Worm (Caenorhabditis elegans) whole organism, L1 larva: ENCODE results near the gene algn-14.

ENCODE experiments used
- C16A3.4 ChIP-seq: fragments of 150-350 bp; optimal IDR thresholded peaks from 2 replicates; lab custom pipeline; 2014; ENCODE audit warnings: missing biosample characterization, missing genetic modification characterization
- alr-1 ChIP-seq: fragments of 200-800 bp; sonication (Bioruptor generic); optimal IDR thresholded peaks from 2 replicates; lab custom pipeline; 2018; ENCODE audit warnings: borderline replicate concordance, mild to moderate bottlenecking, missing genetic modification characterization, missing compliant biosample characterization
- blmp-1 ChIP-seq: fragments of 150-350 bp; optimal IDR thresholded peaks from 2 replicates; lab custom pipeline; 2014; ENCODE audit warnings: missing biosample characterization, missing genetic modification characterization
- ceh-88 ChIP-seq: fragments of 200-800 bp; sonication (Bioruptor generic); IDR thresholded peaks from 2 replicates; pipeline ENCODE4 v1.3.6; 2022; ENCODE audit warnings: missing genetic modification characterization, missing compliant biosample characterization
- ces-1 ChIP-seq: fragments of 150-350 bp; optimal IDR thresholded peaks from 2 replicates; lab custom pipeline; 2014; ENCODE audit warnings: missing biosample characterization, missing genetic modification reagents, missing genetic modification characterization
- dpl-1 ChIP-seq, 3 experiments: fragments of 150-350 bp in 2 of 3; sonication (generic microtip) in 1 of 3; optimal IDR thresholded peaks; 2 replicates each; lab custom pipeline; 2014 to 2017; ENCODE audit warnings: missing biosample characterization in 3 of 3, missing genetic modification characterization in 3 of 3, missing genetic modification reagents in 3 of 3
- dsc-1 ChIP-seq: sonication (generic microtip); optimal IDR thresholded peaks from 2 replicates; lab custom pipeline; 2016; ENCODE audit warnings: mild to moderate bottlenecking, missing genetic modification characterization, missing compliant biosample characterization
- efl-1 ChIP-seq, 4 experiments: fragments of 150-350 bp; optimal IDR thresholded peaks in 3 of 4; peaks in 1 of 4; 1 replicate in 1 of 4; 2 replicates in 3 of 4; lab custom pipeline; 2014; ENCODE audit warnings: missing biosample characterization in 2 of 4, missing genetic modification characterization in 2 of 4, missing genetic modification reagents in 2 of 4
- egl-13 ChIP-seq: sonication (generic microtip); optimal IDR thresholded peaks from 2 replicates; lab custom pipeline; 2016; ENCODE audit warnings: missing genotype, missing genetic modification reagents, missing genetic modification characterization, missing compliant biosample characterization
- elt-2 ChIP-seq: sonication (generic microtip); optimal IDR thresholded peaks from 2 replicates; lab custom pipeline; 2016; ENCODE audit warnings: missing genetic modification characterization, mild to moderate bottlenecking, inconsistent platforms, missing compliant biosample characterization, missing genetic modification reagents
- elt-3 ChIP-seq, 6 experiments: fragments of 150-350 bp in 1 of 6; sonication (generic microtip); optimal IDR thresholded peaks; 2 replicates each; lab custom pipeline; 2017 to 2018; ENCODE audit warnings: missing biosample characterization in 6 of 6, missing genetic modification characterization in 6 of 6, inconsistent platforms in 1 of 6
- ets-5 ChIP-seq: fragments of 200-800 bp; sonication (Bioruptor generic); IDR thresholded peaks from 2 replicates; pipeline ENCODE4 v1.3.6; 2022; ENCODE audit warnings: missing genetic modification characterization, missing compliant biosample characterization
- fkh-10 ChIP-seq: sonication (generic microtip); optimal IDR thresholded peaks from 2 replicates; lab custom pipeline; 2017; ENCODE audit warnings: missing biosample characterization, missing genetic modification reagents, missing genetic modification characterization
- fkh-8 ChIP-seq: sonication (generic microtip); optimal IDR thresholded peaks from 2 replicates; lab custom pipeline; 2016; ENCODE audit warnings: mild to moderate bottlenecking, missing genetic modification characterization, missing compliant biosample characterization
- fos-1 ChIP-seq: fragments of 150-350 bp; optimal IDR thresholded peaks from 2 replicates; lab custom pipeline; 2014; ENCODE audit warnings: missing biosample characterization, missing genetic modification characterization
- hlh-17 ChIP-seq: fragments of 200-800 bp; sonication (Bioruptor generic); optimal IDR thresholded peaks from 2 replicates; lab custom pipeline; 2018; ENCODE audit warnings: missing genetic modification characterization, mild to moderate bottlenecking, missing compliant biosample characterization, moderate library complexity, borderline replicate concordance
- irx-1 ChIP-seq: sonication (generic microtip); optimal IDR thresholded peaks from 2 replicates; lab custom pipeline; 2016; ENCODE audit warnings: missing genetic modification characterization, missing compliant biosample characterization
- lin-13 ChIP-seq: fragments of 150-350 bp; optimal IDR thresholded peaks from 2 replicates; lab custom pipeline; 2014; ENCODE audit warnings: missing biosample characterization, missing genetic modification reagents, missing genetic modification characterization
- lin-14 ChIP-seq: fragments of 200-800 bp; sonication (Bioruptor generic); optimal IDR thresholded peaks from 2 replicates; lab custom pipeline; 2018; ENCODE audit warnings: mild to moderate bottlenecking, missing genetic modification characterization, moderate library complexity, missing compliant biosample characterization
- lin-15B ChIP-seq: fragments of 150-350 bp; sonication (generic microtip); optimal IDR thresholded peaks from 3 replicates; lab custom pipeline; 2014; ENCODE audit warnings: missing biosample characterization, missing genetic modification characterization
- lin-35 ChIP-seq, 2 experiments: fragments of 150-350 bp; optimal IDR thresholded peaks; 2 replicates each; lab custom pipeline; 2014; ENCODE audit warnings: missing biosample characterization in 2 of 2, missing genetic modification characterization in 2 of 2, missing genetic modification reagents in 2 of 2
- lin-39 ChIP-seq: fragments of 150-350 bp; optimal IDR thresholded peaks from 2 replicates; lab custom pipeline; 2014; ENCODE audit warnings: missing biosample characterization, missing genetic modification reagents, missing genetic modification characterization
- lsy-2 ChIP-seq, 2 experiments: fragments of 150-350 bp; optimal IDR thresholded peaks; 2 replicates each; lab custom pipeline; 2014; ENCODE audit warnings: missing biosample characterization in 2 of 2, missing genetic modification characterization in 2 of 2
- mab-9 ChIP-seq: fragments of 200-800 bp; sonication (Bioruptor generic); IDR thresholded peaks from 2 replicates; pipeline ENCODE4 v1.3.6; 2022; ENCODE audit warnings: missing genetic modification reagents, missing genetic modification characterization, missing compliant biosample characterization
- mdl-1 ChIP-seq, 2 experiments: fragments of 150-350 bp; optimal IDR thresholded peaks; 2 replicates each; lab custom pipeline; 2014 to 2017; ENCODE audit warnings: missing biosample characterization in 2 of 2, missing genetic modification characterization in 2 of 2, inconsistent platforms in 1 of 2
- mef-2 ChIP-seq: fragments of 150-350 bp; optimal IDR thresholded peaks from 2 replicates; lab custom pipeline; 2014; ENCODE audit warnings: missing biosample characterization, missing genetic modification characterization
- mep-1 ChIP-seq: fragments of 150-350 bp; optimal IDR thresholded peaks from 2 replicates; lab custom pipeline; 2014; ENCODE audit warnings: missing biosample characterization, missing genetic modification characterization
- nhr-12 ChIP-seq: sonication (generic microtip); optimal IDR thresholded peaks from 2 replicates; lab custom pipeline; 2017; ENCODE audit warnings: missing biosample characterization, missing genetic modification characterization
- nhr-19 ChIP-seq: fragments of 200-800 bp; sonication (Bioruptor generic); conservative IDR thresholded peaks from 2 replicates; pipeline ENCODE4 v1.3.6; 2022; ENCODE audit warnings: missing genetic modification characterization, missing compliant biosample characterization
- nhr-47 ChIP-seq: sonication (generic microtip); optimal IDR thresholded peaks from 2 replicates; lab custom pipeline; 2016; ENCODE audit warnings: mild to moderate bottlenecking, missing genetic modification characterization, moderate library complexity, missing compliant biosample characterization
- nhr-77 ChIP-seq: fragments of 150-350 bp; optimal IDR thresholded peaks from 2 replicates; lab custom pipeline; 2014; ENCODE audit warnings: missing biosample characterization, missing genetic modification characterization
- nhr-84 ChIP-seq: sonication (generic microtip); optimal IDR thresholded peaks from 2 replicates; lab custom pipeline; 2017; ENCODE audit warnings: missing biosample characterization, missing genetic modification characterization
- nhr-85 ChIP-seq: sonication (generic microtip); peaks from one replicate; lab custom pipeline; 2016; ENCODE audit warnings: missing genetic modification characterization, inconsistent platforms, missing compliant biosample characterization
- pax-3 ChIP-seq: fragments of 200-800 bp; sonication (Bioruptor generic); optimal IDR thresholded peaks from 2 replicates; lab custom pipeline; 2018; ENCODE audit warnings: mild to moderate bottlenecking, missing genetic modification characterization, moderate library complexity, missing compliant biosample characterization
- snu-23 ChIP-seq: sonication (generic microtip); optimal IDR thresholded peaks from 2 replicates; lab custom pipeline; 2016; ENCODE audit warnings: missing genetic modification characterization, missing compliant biosample characterization
- sptf-1 ChIP-seq: fragments of 150-350 bp; optimal IDR thresholded peaks from 2 replicates; lab custom pipeline; 2014; ENCODE audit warnings: missing biosample characterization, missing genetic modification characterization
- swsn-7 ChIP-seq: sonication (generic microtip); optimal IDR thresholded peaks from 2 replicates; lab custom pipeline; 2016; ENCODE audit warnings: missing genetic modification characterization, missing compliant biosample characterization
- unc-86 ChIP-seq: sonication (generic microtip); optimal IDR thresholded peaks from 2 replicates; lab custom pipeline; 2016; ENCODE audit warnings: missing genetic modification characterization, missing compliant biosample characterization
- vab-15 ChIP-seq: sonication (generic microtip); optimal IDR thresholded peaks from 2 replicates; lab custom pipeline; 2017; ENCODE audit warnings: missing genotype, mild to moderate bottlenecking, missing genetic modification characterization, missing compliant biosample characterization
- xbp-1 ChIP-seq: sonication (generic microtip); optimal IDR thresholded peaks from 2 replicates; lab custom pipeline; 2016; ENCODE audit warnings: missing genetic modification characterization, missing compliant biosample characterization
- zag-1 ChIP-seq: fragments of 150-350 bp; optimal IDR thresholded peaks from 2 replicates; lab custom pipeline; 2014; ENCODE audit warnings: missing biosample characterization, missing genetic modification characterization
- zip-4 ChIP-seq: fragments of 200-800 bp; sonication (Bioruptor generic); optimal IDR thresholded peaks from 2 replicates; lab custom pipeline; 2018; ENCODE audit warnings: mild to moderate bottlenecking, missing genetic modification characterization, moderate library complexity, missing compliant biosample characterization

Gene algn-14

DNA sequence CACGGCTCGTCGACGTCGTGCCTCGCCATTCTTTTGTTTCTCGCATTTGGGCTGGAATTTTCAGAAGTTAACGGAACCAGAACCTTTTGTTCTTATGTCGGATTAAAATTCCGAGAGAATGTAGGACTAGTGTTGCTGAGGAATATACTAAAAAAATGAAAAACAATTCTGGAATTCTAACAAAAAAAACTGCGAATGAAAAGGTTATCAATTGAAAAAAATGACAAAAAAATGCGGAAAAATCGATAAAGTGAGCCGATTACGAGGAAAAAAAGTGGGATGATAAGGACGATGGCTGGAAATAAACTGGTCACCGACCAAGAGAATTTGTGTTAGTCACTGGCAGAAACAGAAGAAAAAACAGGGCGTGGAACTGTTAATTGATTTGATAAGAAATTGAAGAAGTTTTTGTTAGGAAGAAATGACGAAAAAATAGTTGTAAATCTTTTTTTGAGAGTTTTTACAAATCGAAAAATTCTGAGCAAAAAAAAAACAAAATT, 16.1 kb upstream of the algn-14 start, which contains the start of gene bris-1:
TSS of gene bris-1 (minus strand) at position 51 of the 500 bp plus-strand sequence.
- TF ChIP-seq nhr-19 = no peak
- TF ChIP-seq nhr-85 (tag; lab: Kevin White, UChicago) = peak; percentile 12
- TF ChIP-seq elt-2 (tag; lab: Kevin White, UChicago) = peak; percentile 80

DNA sequence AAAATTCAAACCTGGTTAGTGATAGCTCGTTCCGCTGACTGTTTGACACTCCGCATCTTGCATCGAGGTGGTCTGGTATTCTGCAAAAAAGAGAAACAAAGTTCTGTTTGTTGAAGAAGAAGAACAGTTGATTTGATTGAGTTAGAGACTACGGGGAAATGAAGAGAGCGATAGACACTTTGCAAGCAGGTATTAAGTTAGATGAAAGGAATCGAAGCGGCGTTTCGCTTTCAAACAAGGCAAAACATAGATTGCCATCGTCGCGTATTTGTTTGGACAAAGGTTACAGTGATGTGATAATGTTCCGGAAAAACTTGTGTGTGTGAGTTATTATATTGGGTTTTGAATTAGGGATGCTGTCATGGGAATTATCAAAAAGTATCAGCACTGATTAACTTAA, 14.0 kb upstream of the algn-14 start:
- TF ChIP-seq ces-1 (GFP tag; lab: Kevin White, UChicago) (no peak), ceh-88 (no peak), ets-5 (GFP tag; lab: Robert Waterston, UW) (no peak), nhr-47 (tag; lab: Kevin White, UChicago) (no peak), fos-1 (no peak), sptf-1 (tag; lab: Kevin White, UChicago) (no peak), elt-2 (tag; lab: Kevin White, UChicago) (no peak), lin-14 (GFP tag; lab: Kevin White, UChicago) (peak; percentile 40), fkh-8 (tag; lab: Kevin White, UChicago) (no peak), blmp-1 (tag; lab: Kevin White, UChicago) (peak; percentile 92)

DNA sequence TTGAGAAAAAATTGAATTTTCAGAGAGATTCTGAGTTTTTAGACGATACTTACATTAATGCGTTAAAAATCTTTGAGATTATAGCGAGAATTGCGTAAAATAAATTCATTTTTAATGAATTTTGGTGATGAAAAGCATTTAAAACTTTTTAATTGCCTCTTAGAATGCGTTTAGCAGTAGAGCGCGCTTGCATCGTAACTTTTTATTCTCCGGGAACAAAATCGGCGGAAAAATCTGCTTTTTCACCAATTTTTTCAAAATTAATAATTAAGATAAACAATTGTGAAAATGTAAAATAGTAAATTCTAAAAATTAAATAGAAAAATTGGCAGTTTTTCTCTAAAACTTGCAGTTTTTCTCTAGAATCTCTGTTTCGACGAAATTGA, 12.0 kb upstream of the algn-14 start:
- TF ChIP-seq nhr-84 (tag; lab: Kevin White, UChicago) (no peak), xbp-1 (tag; lab: Kevin White, UChicago) (no peak), mab-9 (GFP tag; lab: Robert Waterston, UW) (no peak), efl-1 (optimal IDR thresholded peaks at IDR 0.05; lab: Kevin White, UChicago) (no peak), efl-1 (GFP tag; optimal IDR thresholded peaks at IDR 0.05 in 1 of 2; lab: Kevin White, UChicago) (peak; percentile 47 to 83), lin-35 (GFP tag; optimal IDR thresholded peaks at IDR 0.05; lab: Kevin White, UChicago) (peak in 1 of 2 experiments; percentile 25)

- TF ChIP-seq mep-1 (tag; lab: Kevin White, UChicago) = no peak
- TF ChIP-seq sptf-1 (tag; lab: Kevin White, UChicago) = no peak
- TF ChIP-seq vab-15 (tag; lab: Kevin White, UChicago) = no peak
- no peak for TF ChIP-seq egl-13 (tag; lab: Kevin White, UChicago)
- no peak for TF ChIP-seq pax-3 (tag; lab: Kevin White, UChicago)
- no peak for TF ChIP-seq nhr-84 (tag; lab: Kevin White, UChicago)
- no peak for TF ChIP-seq swsn-7 (tag; lab: Kevin White, UChicago)
- peak in 1 of 2 experiments; percentile 23 for TF ChIP-seq lsy-2 (tag; optimal IDR thresholded peaks at IDR 0.05; lab: Kevin White, UChicago)
- TF ChIP-seq zip-4 (GFP tag; lab: Kevin White, UChicago) = no peak
- no peak for TF ChIP-seq alr-1 (tag; lab: Kevin White, UChicago)
- TF ChIP-seq lin-15B (tag; lab: Kevin White, UChicago) = no peak
- no peak for TF ChIP-seq irx-1 (tag; lab: Kevin White, UChicago)
- no peak for TF ChIP-seq ceh-88
- TF ChIP-seq fkh-8 (tag; lab: Kevin White, UChicago) = no peak
- peak in 1 of 6 experiments; percentile 39 for TF ChIP-seq elt-3 (tag; optimal IDR thresholded peaks at IDR 0.05; lab: Kevin White, UChicago)
- TF ChIP-seq efl-1 (optimal IDR thresholded peaks at IDR 0.05; lab: Kevin White, UChicago) = no peak
- TF ChIP-seq efl-1 (GFP tag; optimal IDR thresholded peaks at IDR 0.05 in 1 of 2; lab: Kevin White, UChicago) = peak in 1 of 2 experiments; percentile 43
- no peak for TF ChIP-seq fkh-10 (GFP tag; lab: Kevin White, UChicago)
- TF ChIP-seq dpl-1 (GFP tag; optimal IDR thresholded peaks at IDR 0.05; lab: Kevin White, UChicago) = peak in 1 of 3 experiments; percentile 7
- no peak for TF ChIP-seq unc-86
- TF ChIP-seq lin-14 (GFP tag; lab: Kevin White, UChicago) = peak; percentile 33
- TF ChIP-seq elt-2 (tag; lab: Kevin White, UChicago) = peak; percentile 44
- TF ChIP-seq zag-1 (tag; lab: Kevin White, UChicago) = no peak
- TF ChIP-seq nhr-12 (tag; lab: Kevin White, UChicago) = no peak
- TF ChIP-seq C16A3.4 (tag; lab: Kevin White, UChicago) = no peak
- peak; percentile 35 for TF ChIP-seq blmp-1 (tag; lab: Kevin White, UChicago)
- TF ChIP-seq snu-23 = no peak
- TF ChIP-seq nhr-85 (tag; lab: Kevin White, UChicago) = no peak
- no peak for TF ChIP-seq nhr-77 (tag; lab: Kevin White, UChicago)
- peak in 1 of 2 experiments; percentile 41 for TF ChIP-seq mdl-1 (tag; optimal IDR thresholded peaks at IDR 0.05; lab: Kevin White, UChicago)
- TF ChIP-seq lin-35 (GFP tag; optimal IDR thresholded peaks at IDR 0.05; lab: Kevin White, UChicago) = peak in 1 of 2 experiments; percentile 47
- TF ChIP-seq dsc-1 (tag; lab: Kevin White, UChicago) = peak; percentile 25
- no peak for TF ChIP-seq hlh-17
- TF ChIP-seq lin-13 = no peak
- TF ChIP-seq mef-2 = no peak
- no peak for TF ChIP-seq lin-39 (tag; lab: Kevin White, UChicago)
Measured at ce11 chrIV:3814553-3815258, 11.5 kb upstream of the algn-14 start.
